Worm (Caenorhabditis elegans): ENCODE data around the gene ZC302.3.

ce11 chrV:10695181-10695580, 46.1 kb downstream of the ZC302.3 start, which contains the start of gene C05A2.4:
- TF ChIP-seq flt-1 (GFP tag; IDR thresholded peaks at IDR 0.05) (no peak), klf-2 (GFP tag; conservative IDR thresholded peaks at IDR 0.05) (no peak), cog-1 (tag; optimal IDR thresholded peaks at IDR 0.05) (no peak), med-1 (GFP tag; optimal IDR thresholded peaks at IDR 0.05; ENCODE audit: insufficient read depth) (no peak), T22C8.4 (GFP tag; IDR thresholded peaks at IDR 0.05) (no peak), ztf-23 (GFP tag; IDR thresholded peaks at IDR 0.05) (no peak), ref-1 (GFP tag; conservative IDR thresholded peaks at IDR 0.05) (no peak), ztf-29 (GFP tag; IDR thresholded peaks at IDR 0.05) (no peak), tab-1 (GFP tag; IDR thresholded peaks at IDR 0.05) (no peak)

Measured in whole organism, midembryonic.